Worm (Caenorhabditis elegans): ENCODE data around the gene Y75B8A.19.

ce11 chrIII:12250114-12250792 lies 23.8 kb downstream of the Y75B8A.19 start, which contains the start of the genes tim-1 and Y75B8A.23:
- TF ChIP-seq fkh-10 (GFP tag; optimal IDR thresholded peaks at IDR 0.05): no peak
- TF ChIP-seq hlh-6 (tag; optimal IDR thresholded peaks at IDR 0.05): no peak
- TF ChIP-seq pha-4 (tag; optimal IDR thresholded peaks at IDR 0.05): no peak
- TF ChIP-seq unc-42 (tag; optimal IDR thresholded peaks at IDR 0.05): peak; percentile 79
- peak; percentile 6 for TF ChIP-seq pqm-1 (tag; optimal IDR thresholded peaks at IDR 0.05)
- no peak for TF ChIP-seq pha-2 (tag; optimal IDR thresholded peaks at IDR 0.05)

Data from whole organism, late embryonic.